Worm (Caenorhabditis elegans): ENCODE measurements around the gene ceh-62.

DNA sequence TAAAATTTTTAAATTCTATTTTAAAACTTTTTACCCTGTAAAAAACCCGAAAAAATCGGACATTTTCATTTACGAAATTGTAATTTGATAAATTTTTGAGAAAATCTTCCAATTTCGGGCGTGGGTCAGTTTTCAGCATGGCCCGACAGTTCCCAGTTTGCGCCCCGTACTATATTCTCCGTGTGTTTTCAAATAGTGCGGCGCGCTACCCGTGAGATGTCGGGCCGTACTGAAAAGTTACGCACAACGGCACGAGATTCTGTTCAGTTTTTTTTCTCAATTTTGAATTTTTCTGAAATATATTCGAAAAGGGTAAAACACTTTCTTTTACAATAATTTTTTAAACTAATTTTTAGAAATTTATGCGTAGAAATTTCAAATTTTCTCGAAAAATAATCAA is 41.5 kb downstream of the ceh-62 start:
- no peak for TF ChIP-seq unc-39 (tag; optimal IDR thresholded peaks at IDR 0.05)
- TF ChIP-seq lin-39 (tag; optimal IDR thresholded peaks at IDR 0.05): no peak
- no peak for TF ChIP-seq crh-2 (tag; optimal IDR thresholded peaks at IDR 0.05)

All from whole organism, L2 larva.